ENCODE assay signal across 3 fruit fly cellular contexts in the genomic region with DNA sequence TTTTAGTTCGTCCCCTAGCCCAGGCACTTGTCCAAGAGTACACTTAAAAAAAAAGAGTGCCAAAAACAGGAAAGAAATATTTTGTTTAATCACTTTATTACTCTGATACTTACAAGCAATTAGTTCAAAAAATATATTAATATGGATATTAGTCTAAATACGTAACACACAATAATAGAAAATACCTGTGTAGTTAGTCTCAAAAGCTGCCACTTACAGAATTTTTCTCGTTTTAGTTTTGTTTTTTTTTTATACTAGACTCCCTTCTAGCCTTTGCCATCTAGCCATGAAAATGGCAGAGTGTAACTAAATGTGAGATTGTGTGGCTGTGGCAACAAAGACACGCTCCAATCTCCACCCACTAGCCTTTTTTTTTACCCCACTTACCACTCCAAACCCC.
TF ChIP-seq lines count a peak whose summit lies in the region.

No protein-coding gene starts in this region.

- no peak for TF ChIP-seq CTCF in whole organism, embryonic (GFP tag; optimal IDR thresholded peaks at IDR 0.05; lab: Kevin White, UChicago)

TF ChIP-seq in whole organism, embryonic, 481 proteins besides CTCF, POLR2A, EP300 and RAD21:
- 0 out of 2 replicates have a peak, but pooled peaks have one; percentile 7 for TF ChIP-seq slbo (GFP tag; IDR thresholded peaks at IDR 0.05; lab: Robert Waterston, UW)
- TF ChIP-seq gem (tag; optimal IDR thresholded peaks at IDR 0.05; lab: Kevin White, UChicago) = peak; percentile 3
- TF ChIP-seq Fer3 (tag; optimal IDR thresholded peaks at IDR 0.05; lab: Kevin White, UChicago) = no peak
- peak in 1 of 2 experiments; percentile 44 for TF ChIP-seq bsh (GFP tag; optimal IDR thresholded peaks at IDR 0.05; lab: Kevin White, UChicago)
- TF ChIP-seq CG17361 (GFP tag; IDR thresholded peaks at IDR 0.05; lab: Robert Waterston, UW) = no peak
- peak; percentile 44 for TF ChIP-seq Drgx (GFP tag; IDR thresholded peaks at IDR 0.05; lab: Robert Waterston, UW)
- peak; percentile 53 for TF ChIP-seq Ets65A (GFP tag; lab: Kevin White, UChicago)
- peak; percentile 45 for TF ChIP-seq nom (GFP tag; optimal IDR thresholded peaks at IDR 0.05; lab: Kevin White, UChicago)

TF ChIP-seq in whole organism, prepupa, 60 proteins besides CTCF, POLR2A, EP300 and RAD21 (continues in another document):
- TF ChIP-seq vri (GFP tag; optimal IDR thresholded peaks at IDR 0.05; lab: Kevin White, UChicago) = no peak
- no peak for TF ChIP-seq Ets21C (GFP tag; optimal IDR thresholded peaks at IDR 0.05; lab: Kevin White, UChicago)
- peak; percentile 72 for TF ChIP-seq pdm3 (GFP tag; optimal IDR thresholded peaks at IDR 0.05; lab: Kevin White, UChicago)
- TF ChIP-seq fd85E (GFP tag; optimal IDR thresholded peaks at IDR 0.05; lab: Kevin White, UChicago) = no peak
- TF ChIP-seq dac (GFP tag; optimal IDR thresholded peaks at IDR 0.05; lab: Kevin White, UChicago) = no peak
- no peak for TF ChIP-seq CG11902 (GFP tag; optimal IDR thresholded peaks at IDR 0.05; lab: Kevin White, UChicago)
- peak; percentile 77 for TF ChIP-seq Hr4 (GFP tag; optimal IDR thresholded peaks at IDR 0.05; lab: Kevin White, UChicago)
- peak; percentile 63 for TF ChIP-seq OdsH (GFP tag; optimal IDR thresholded peaks at IDR 0.05; lab: Kevin White, UChicago)
- TF ChIP-seq CG10669 (GFP tag; optimal IDR thresholded peaks at IDR 0.05; lab: Kevin White, UChicago) = peak; percentile 48
- peak; percentile 69 for TF ChIP-seq CG3032 (tag; optimal IDR thresholded peaks at IDR 0.05; lab: Kevin White, UChicago)
- peak; percentile 47 for TF ChIP-seq CG1621 (tag; optimal IDR thresholded peaks at IDR 0.05; lab: Kevin White, UChicago)
- TF ChIP-seq Blimp-1 (GFP tag; optimal IDR thresholded peaks at IDR 0.05; lab: Kevin White, UChicago) = no peak
- TF ChIP-seq eg (GFP tag; IDR thresholded peaks at IDR 0.05; lab: Robert Waterston, UW) = 0 out of 3 replicates have a peak, but pooled peaks have one; percentile 13
- TF ChIP-seq fd59A (GFP tag; optimal IDR thresholded peaks at IDR 0.05; lab: Kevin White, UChicago) = peak; percentile 65
- peak; percentile 78 for TF ChIP-seq achi (GFP tag; optimal IDR thresholded peaks at IDR 0.05; lab: Kevin White, UChicago)
- no peak for TF ChIP-seq svp (GFP tag; lab: Kevin White, UChicago)
- TF ChIP-seq dsx (GFP tag; optimal IDR thresholded peaks at IDR 0.05; lab: Kevin White, UChicago; ENCODE audit: poor library complexity, severe bottlenecking) = peak; percentile 45
- TF ChIP-seq topi (GFP tag; optimal IDR thresholded peaks at IDR 0.05; lab: Kevin White, UChicago) = peak; percentile 25
- TF ChIP-seq CG31627 (GFP tag; optimal IDR thresholded peaks at IDR 0.05; lab: Kevin White, UChicago) = no peak
- no peak for TF ChIP-seq cyc (GFP tag; optimal IDR thresholded peaks at IDR 0.05; lab: Kevin White, UChicago)
- no peak for TF ChIP-seq CG6854 (GFP tag; optimal IDR thresholded peaks at IDR 0.05; lab: Kevin White, UChicago)
- TF ChIP-seq acj6 (GFP tag; optimal IDR thresholded peaks at IDR 0.05; lab: Kevin White, UChicago) = peak; percentile 71
- TF ChIP-seq Gug (GFP tag; IDR thresholded peaks at IDR 0.05; lab: Robert Waterston, UW) = peak; percentile 25; the same call in 1 of the 2 replicates
- TF ChIP-seq CG11294 (GFP tag; IDR thresholded peaks at IDR 0.05; lab: Robert Waterston, UW) = 0 out of 2 replicates have a peak, but pooled peaks have one; percentile 14
- TF ChIP-seq CG10631 (GFP tag; optimal IDR thresholded peaks at IDR 0.05; lab: Kevin White, UChicago) = peak; percentile 83
- TF ChIP-seq Sox102F (GFP tag; optimal IDR thresholded peaks at IDR 0.05; lab: Kevin White, UChicago) = no peak
- peak; percentile 60 for TF ChIP-seq CG16779 (tag; optimal IDR thresholded peaks at IDR 0.05; lab: Kevin White, UChicago)
- TF ChIP-seq CG8319 (GFP tag; optimal IDR thresholded peaks at IDR 0.05; lab: Kevin White, UChicago) = no peak
- peak; percentile 77 for TF ChIP-seq CG3919 (GFP tag; optimal IDR thresholded peaks at IDR 0.05; lab: Kevin White, UChicago)
- TF ChIP-seq CG6276 (GFP tag; optimal IDR thresholded peaks at IDR 0.05; lab: Kevin White, UChicago) = peak; percentile 41
- no peak for TF ChIP-seq Eip93F (GFP tag; optimal IDR thresholded peaks at IDR 0.05; lab: Kevin White, UChicago)
- no peak for TF ChIP-seq lz (GFP tag; optimal IDR thresholded peaks at IDR 0.05; lab: Kevin White, UChicago)
- TF ChIP-seq CG34406 (GFP tag; optimal IDR thresholded peaks at IDR 0.05; lab: Kevin White, UChicago) = peak; percentile 52
- TF ChIP-seq CG4318 (GFP tag; optimal IDR thresholded peaks at IDR 0.05; lab: Kevin White, UChicago) = peak; percentile 65
- TF ChIP-seq CG6792 (GFP tag; optimal IDR thresholded peaks at IDR 0.05; lab: Kevin White, UChicago) = peak; percentile 46
- peak; percentile 37 for TF ChIP-seq Eip75B (GFP tag; optimal IDR thresholded peaks at IDR 0.05; lab: Kevin White, UChicago)
- peak; percentile 62 for TF ChIP-seq spab (GFP tag; optimal IDR thresholded peaks at IDR 0.05; lab: Kevin White, UChicago)
- peak; percentile 82 for TF ChIP-seq CG15336 (GFP tag; IDR thresholded peaks at IDR 0.05; lab: Robert Waterston, UW)
- peak; percentile 47; the same call in 2 of the 3 replicates for TF ChIP-seq CG6163 (GFP tag; IDR thresholded peaks at IDR 0.05; lab: Robert Waterston, UW)

TF ChIP-seq in whole organism, pupa, 21 proteins besides CTCF, POLR2A, EP300 and RAD21:
- peak; percentile 77 for TF ChIP-seq CG15710 (tag; optimal IDR thresholded peaks at IDR 0.05; lab: Kevin White, UChicago)
- TF ChIP-seq CG32121 (GFP tag; IDR thresholded peaks at IDR 0.05; lab: Robert Waterston, UW) = peak; percentile 46; the same call in 1 of the 2 replicates
- 0 out of 3 replicates have a peak, but pooled peaks have one; percentile 35 for TF ChIP-seq CG4496 (GFP tag; IDR thresholded peaks at IDR 0.05; lab: Robert Waterston, UW)
- TF ChIP-seq fd96Ca (GFP tag; IDR thresholded peaks at IDR 0.05; lab: Robert Waterston, UW) = no peak
- TF ChIP-seq CG8159 (tag; optimal IDR thresholded peaks at IDR 0.05; lab: Kevin White, UChicago) = peak; percentile 76
- TF ChIP-seq CG13204 (GFP tag; optimal IDR thresholded peaks at IDR 0.05; lab: Kevin White, UChicago) = peak; percentile 63
- peak; percentile 77 for TF ChIP-seq CG9948 (tag; optimal IDR thresholded peaks at IDR 0.05; lab: Kevin White, UChicago)
- TF ChIP-seq Pif1A (GFP tag; optimal IDR thresholded peaks at IDR 0.05; lab: Kevin White, UChicago) = peak; percentile 78
- peak; percentile 61; the same call in 1 of the 2 replicates for TF ChIP-seq CG12605 (GFP tag; IDR thresholded peaks at IDR 0.05; lab: Robert Waterston, UW)
- TF ChIP-seq CG34367 (tag; optimal IDR thresholded peaks at IDR 0.05; lab: Kevin White, UChicago) = peak; percentile 77
- 0 out of 2 replicates have a peak, but pooled peaks have one; percentile 8 for TF ChIP-seq Ets98B (GFP tag; IDR thresholded peaks at IDR 0.05; lab: Robert Waterston, UW)
- no peak for TF ChIP-seq rn (GFP tag; IDR thresholded peaks at IDR 0.05; lab: Robert Waterston, UW)
- peak; percentile 42 for TF ChIP-seq D1 (tag; optimal IDR thresholded peaks at IDR 0.05; lab: Kevin White, UChicago)
- no peak for TF ChIP-seq CG10348 (GFP tag; IDR thresholded peaks at IDR 0.05; lab: Robert Waterston, UW)
- TF ChIP-seq Snoo (tag; optimal IDR thresholded peaks at IDR 0.05; lab: Kevin White, UChicago) = no peak
- peak; percentile 62 for TF ChIP-seq CG8301 (tag; optimal IDR thresholded peaks at IDR 0.05; lab: Kevin White, UChicago)
- peak; percentile 25 for TF ChIP-seq EcR (GFP tag; optimal IDR thresholded peaks at IDR 0.05; lab: Kevin White, UChicago)
- TF ChIP-seq CG17806 (tag; optimal IDR thresholded peaks at IDR 0.05; lab: Kevin White, UChicago) = peak; percentile 67
- peak; percentile 77 for TF ChIP-seq CG14655 (GFP tag; optimal IDR thresholded peaks at IDR 0.05; lab: Kevin White, UChicago)
- no peak for TF ChIP-seq gl (tag; optimal IDR thresholded peaks at IDR 0.05; lab: Kevin White, UChicago)
- peak; percentile 46 for TF ChIP-seq Pif1B (GFP tag; optimal IDR thresholded peaks at IDR 0.05; lab: Kevin White, UChicago)
TF ChIP-seq in whole organism, pupa: peak in this region for 16.

Comparison
In these comparisons a context has a peak if more than half of its experiments do, and no peak if none do; other contexts are left out.
1. Of the 7 proteins assayed by ChIP-seq in both whole organism, embryonic and whole organism, prepupa: peak only in whole organism, embryonic: none; only in whole organism, prepupa: CG16779, Gug and Lpt; in both: none; in neither: 4.